Fruit fly (Drosophila melanogaster) whole organism, embryonic: ENCODE data around the gene CG13086.

Experiments used
- CG33557 ChIP-seq: fragments of 200-800 bp; sonication (Bioruptor generic); optimal IDR thresholded peaks from 2 replicates; lab custom pipeline; 2019; ENCODE audit warnings: missing biosample characterization, mild to moderate bottlenecking, missing genetic modification characterization, moderate library complexity
- ase ChIP-seq: fragments of 200-800 bp; sonication (Bioruptor generic); IDR thresholded peaks from 3 replicates; pipeline ENCODE4 v1.3.6; 2022; ENCODE audit warnings: missing biosample characterization, missing genetic modification characterization

- no peak for TF ChIP-seq ase
- no peak for TF ChIP-seq CG33557 (GFP tag; lab: Kevin White, UChicago)
Measured at dm6 chr2L:19402667-19403066, 38.5 kb downstream of the CG13086 start.
